Worm (Caenorhabditis elegans) whole organism, early embryonic: ENCODE results near the gene srt-27.

ENCODE experiments used
- B0310.2 ChIP-seq: sonication (generic microtip); optimal IDR thresholded peaks from 2 replicates; lab custom pipeline; 2016; ENCODE audit warnings: mild to moderate bottlenecking, missing genetic modification characterization, missing compliant biosample characterization
- F13C5.2 ChIP-seq: sonication (generic microtip); optimal IDR thresholded peaks from 2 replicates; lab custom pipeline; 2017; ENCODE audit warnings: mild to moderate bottlenecking, missing genetic modification characterization, inconsistent platforms, missing compliant biosample characterization
- aly-1 ChIP-seq: sonication (generic microtip); optimal IDR thresholded peaks from 2 replicates; lab custom pipeline; 2016; ENCODE audit warnings: missing genetic modification characterization, missing compliant biosample characterization
- ama-1 ChIP-seq: fragments of 150-350 bp; optimal IDR thresholded peaks from 2 replicates; lab custom pipeline; 2014
- ceh-13 ChIP-seq: fragments of 200-800 bp; sonication (Bioruptor generic); optimal IDR thresholded peaks from 2 replicates; lab custom pipeline; 2018; ENCODE audit warnings: mild to moderate bottlenecking, missing genetic modification characterization, missing compliant biosample characterization
- ceh-36 ChIP-seq: sonication (generic microtip); optimal IDR thresholded peaks from 2 replicates; lab custom pipeline; 2016; ENCODE audit warnings: missing genetic modification characterization, inconsistent platforms, missing compliant biosample characterization
- ets-7 ChIP-seq: sonication (generic microtip); optimal IDR thresholded peaks from 2 replicates; lab custom pipeline; 2016; ENCODE audit warnings: missing genotype, missing genetic modification characterization, missing compliant biosample characterization
- flt-1 ChIP-seq: fragments of 200-800 bp; sonication (Bioruptor generic); IDR thresholded peaks from 2 replicates; pipeline ENCODE4 v1.3.6; 2022; ENCODE audit warnings: missing genetic modification characterization, missing compliant biosample characterization
- hmbx-1 ChIP-seq: sonication (generic microtip); optimal IDR thresholded peaks from 2 replicates; lab custom pipeline; 2016; ENCODE audit warnings: mild to moderate bottlenecking, missing genetic modification characterization, missing compliant biosample characterization
- hmg-4 ChIP-seq: fragments of 200-800 bp; sonication (Bioruptor generic); optimal IDR thresholded peaks from 2 replicates; lab custom pipeline; 2018; ENCODE audit warnings: mild to moderate bottlenecking, missing genetic modification characterization, missing compliant biosample characterization
- hnd-1 ChIP-seq: sonication (generic microtip); optimal IDR thresholded peaks from 2 replicates; lab custom pipeline; 2016; ENCODE audit warnings: missing genetic modification characterization, missing compliant biosample characterization
- pes-1 ChIP-seq: fragments of 200-800 bp; sonication (Bioruptor generic); IDR thresholded peaks from 2 replicates; pipeline ENCODE4 v1.3.6; 2022; ENCODE audit warnings: missing genetic modification reagents, missing genetic modification characterization, missing compliant biosample characterization
- scrt-1 ChIP-seq: fragments of 200-800 bp; sonication (Bioruptor generic); IDR thresholded peaks from 2 replicates; pipeline ENCODE4 v1.3.6; 2022; ENCODE audit warnings: missing genetic modification characterization, missing compliant biosample characterization
- sea-1 ChIP-seq: fragments of 200-800 bp; sonication (Bioruptor generic); conservative IDR thresholded peaks from 2 replicates; pipeline ENCODE4 v1.3.6; 2022; ENCODE audit warnings: missing genetic modification characterization, missing compliant biosample characterization
- tbx-11 ChIP-seq: fragments of 200-800 bp; sonication (Bioruptor generic); IDR thresholded peaks from 2 replicates; pipeline ENCODE4 v1.3.6; 2022; ENCODE audit warnings: missing genetic modification characterization, missing compliant biosample characterization
- tbx-37 ChIP-seq: fragments of 200-800 bp; sonication (Bioruptor generic); conservative IDR thresholded peaks from 2 replicates; pipeline ENCODE4 v1.3.6; 2022; ENCODE audit warnings: missing genetic modification reagents, missing genetic modification characterization, missing compliant biosample characterization
- tra-4 ChIP-seq: sonication (generic microtip); optimal IDR thresholded peaks from 2 replicates; lab custom pipeline; 2017; ENCODE audit warnings: missing genetic modification characterization, missing compliant biosample characterization

srt-27 gene

DNA sequence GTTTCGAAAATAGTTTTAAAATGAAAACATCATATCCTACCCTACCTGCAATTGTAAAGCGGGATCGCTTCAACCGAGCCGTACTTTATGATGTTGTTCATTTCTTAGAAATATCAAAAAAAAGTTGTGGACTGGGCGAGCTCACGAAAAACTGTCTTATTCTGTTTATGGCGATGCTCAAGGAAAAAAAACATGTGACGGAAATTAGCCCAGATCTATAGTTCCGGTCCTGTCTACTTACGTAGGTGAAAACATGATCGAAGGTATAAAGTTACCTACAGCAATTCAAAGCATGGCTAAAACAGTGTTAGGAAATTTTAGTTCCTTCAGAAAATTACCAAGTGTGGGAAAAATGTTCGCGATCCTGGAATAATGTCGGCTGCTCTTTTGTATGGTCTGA lies at the start of gene srt-27:
srt-27 (minus strand) TSS at position 101 of the 400 bp plus-strand sequence.
- TF ChIP-seq tra-4 (no peak), flt-1 (GFP tag; lab: Robert Waterston, UW) (no peak), hmbx-1 (tag; lab: Kevin White, UChicago) (no peak), hmg-4 (GFP tag; lab: Kevin White, UChicago) (no peak), pes-1 (GFP tag; lab: Robert Waterston, UW) (no peak), ceh-36 (tag; lab: Kevin White, UChicago) (no peak), F13C5.2 (no peak), ama-1 (lab: Kevin White, UChicago) (no peak), ets-7 (no peak), ceh-13 (GFP tag; lab: Kevin White, UChicago) (no peak), tbx-11 (GFP tag; lab: Robert Waterston, UW) (no peak), B0310.2 (no peak), hnd-1 (tag; lab: Kevin White, UChicago) (no peak), tbx-37 (GFP tag; lab: Robert Waterston, UW) (no peak), sea-1 (GFP tag; lab: Robert Waterston, UW) (no peak), aly-1 (tag; lab: Kevin White, UChicago) (no peak), scrt-1 (GFP tag; lab: Robert Waterston, UW) (no peak)

DNA sequence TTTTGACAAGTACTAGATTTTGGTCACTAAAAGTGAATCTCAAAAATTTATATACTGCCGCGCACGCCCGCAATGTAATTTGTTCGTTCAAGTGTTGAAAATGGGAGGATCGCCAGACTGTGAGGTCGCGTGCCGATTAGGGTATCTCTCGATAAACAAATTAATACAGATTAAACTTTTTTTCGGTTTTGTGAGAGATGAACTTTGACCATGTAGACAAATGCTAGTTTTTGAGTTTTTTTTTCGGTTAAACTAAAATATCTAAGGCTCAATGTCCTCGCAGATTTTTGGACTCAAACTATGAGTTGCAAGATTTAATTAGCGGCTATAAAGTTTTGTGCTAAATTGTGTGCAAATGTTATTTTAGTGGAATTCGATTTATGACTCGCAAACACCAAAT lies 49.1 kb upstream of the srt-27 start, which contains the start of gene dhs-15:
dhs-15 (minus strand) TSS at position 101 of the 400 bp plus-strand sequence.
- TF ChIP-seq hnd-1 (tag; lab: Kevin White, UChicago), result no peak
- TF ChIP-seq B0310.2, result no peak
- no peak for TF ChIP-seq tbx-11 (GFP tag; lab: Robert Waterston, UW)
- TF ChIP-seq ceh-36 (tag; lab: Kevin White, UChicago), result no peak
- TF ChIP-seq hmg-4 (GFP tag; lab: Kevin White, UChicago), result no peak
- no peak for TF ChIP-seq aly-1 (tag; lab: Kevin White, UChicago)
- TF ChIP-seq hmbx-1 (tag; lab: Kevin White, UChicago), result no peak
- no peak for TF ChIP-seq sea-1 (GFP tag; lab: Robert Waterston, UW)
- no peak for TF ChIP-seq pes-1 (GFP tag; lab: Robert Waterston, UW)
- TF ChIP-seq flt-1 (GFP tag; lab: Robert Waterston, UW), result no peak
- TF ChIP-seq tra-4, result no peak

DNA sequence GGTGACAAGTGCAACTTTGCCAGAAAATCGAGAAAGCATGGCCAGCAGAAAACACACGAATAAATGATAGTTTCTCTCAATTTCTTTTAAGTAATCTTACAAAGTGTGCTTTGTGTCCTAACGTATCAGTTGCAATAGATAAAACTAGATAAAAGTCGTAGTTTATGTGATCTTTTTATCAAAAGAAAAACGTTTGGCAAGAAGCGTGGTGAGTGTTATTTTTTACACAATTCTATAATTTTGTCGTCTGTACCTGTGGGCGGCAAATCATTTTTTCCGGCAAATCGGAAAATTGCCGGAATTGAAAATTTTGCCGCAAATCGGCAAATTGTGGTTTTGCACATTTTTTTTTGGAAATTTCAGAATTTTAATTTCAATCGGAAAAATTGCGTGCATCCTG lies 46.8 kb upstream of the srt-27 start, which contains the start of gene R05D8.9:
R05D8.9 (minus strand) TSS at position 101 of the 400 bp plus-strand sequence.
- TF ChIP-seq hmbx-1 (tag; lab: Kevin White, UChicago) (no peak), aly-1 (tag; lab: Kevin White, UChicago) (no peak), tbx-37 (GFP tag; lab: Robert Waterston, UW) (no peak), flt-1 (GFP tag; lab: Robert Waterston, UW) (no peak), scrt-1 (GFP tag; lab: Robert Waterston, UW) (no peak), hmg-4 (GFP tag; lab: Kevin White, UChicago) (no peak), F13C5.2 (no peak), sea-1 (GFP tag; lab: Robert Waterston, UW) (no peak), ets-7 (no peak), hnd-1 (tag; lab: Kevin White, UChicago) (no peak), tra-4 (no peak), tbx-11 (GFP tag; lab: Robert Waterston, UW) (no peak), B0310.2 (no peak), pes-1 (GFP tag; lab: Robert Waterston, UW) (no peak), ama-1 (lab: Kevin White, UChicago) (no peak), ceh-36 (tag; lab: Kevin White, UChicago) (no peak), ceh-13 (GFP tag; lab: Kevin White, UChicago) (no peak)

DNA sequence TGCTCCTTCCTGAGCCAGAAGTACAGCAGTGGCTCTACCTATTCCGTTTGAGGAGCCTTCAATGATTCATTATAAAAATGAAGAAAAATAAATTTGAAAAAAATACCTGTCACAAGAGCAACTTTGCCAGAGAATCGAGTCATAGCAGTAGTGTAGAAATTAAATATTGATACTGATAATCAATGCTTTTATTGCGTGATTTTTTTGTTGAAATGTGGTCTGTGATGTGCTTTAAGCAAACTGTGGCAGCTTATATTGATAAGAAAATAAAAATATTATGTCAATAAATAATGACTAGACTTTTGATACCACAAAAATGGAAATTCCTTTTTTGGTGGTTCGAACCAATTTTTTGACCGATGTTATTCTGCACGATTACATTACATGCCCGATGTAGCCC lies 44.4 kb upstream of the srt-27 start, which contains the start of gene dhs-14:
dhs-14 (minus strand) TSS at position 149 of the 400 bp plus-strand sequence.
- TF ChIP-seq hmg-4 (GFP tag; lab: Kevin White, UChicago), result no peak
- no peak for TF ChIP-seq hnd-1 (tag; lab: Kevin White, UChicago)
- no peak for TF ChIP-seq ets-7
- TF ChIP-seq ceh-13 (GFP tag; lab: Kevin White, UChicago), result no peak
- no peak for TF ChIP-seq hmbx-1 (tag; lab: Kevin White, UChicago)
- no peak for TF ChIP-seq sea-1 (GFP tag; lab: Robert Waterston, UW)
- TF ChIP-seq F13C5.2, result no peak
- no peak for TF ChIP-seq flt-1 (GFP tag; lab: Robert Waterston, UW)
- TF ChIP-seq pes-1 (GFP tag; lab: Robert Waterston, UW), result no peak
- no peak for TF ChIP-seq scrt-1 (GFP tag; lab: Robert Waterston, UW)
- TF ChIP-seq aly-1 (tag; lab: Kevin White, UChicago), result no peak
- TF ChIP-seq B0310.2, result no peak
- TF ChIP-seq ceh-36 (tag; lab: Kevin White, UChicago), result no peak

DNA sequence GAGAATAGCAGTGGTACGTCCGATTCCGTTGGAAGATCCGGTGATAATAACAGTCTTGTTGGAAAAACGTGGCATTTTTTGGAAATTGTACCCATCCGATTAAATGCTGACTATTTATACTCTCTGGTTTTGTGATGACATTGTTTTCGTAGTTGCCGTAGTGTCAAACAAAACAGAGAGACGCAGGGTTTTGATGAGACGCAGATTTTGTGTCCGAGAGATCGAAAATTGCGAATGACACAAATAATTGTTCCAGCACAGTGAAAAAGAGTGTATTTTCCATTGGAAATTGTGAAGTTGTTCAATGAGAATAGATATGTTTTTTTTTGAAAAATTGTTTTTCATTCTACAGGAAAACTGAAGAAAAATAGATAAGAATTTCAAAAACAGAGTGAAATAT lies 42.4 kb upstream of the srt-27 start, which contains the start of gene R05D8.7:
R05D8.7 (minus strand) TSS at position 104 of the 400 bp plus-strand sequence.
- TF ChIP-seq scrt-1 (GFP tag; lab: Robert Waterston, UW) (no peak), tra-4 (no peak), tbx-11 (GFP tag; lab: Robert Waterston, UW) (no peak), hnd-1 (tag; lab: Kevin White, UChicago) (no peak), hmbx-1 (tag; lab: Kevin White, UChicago) (no peak), ceh-13 (GFP tag; lab: Kevin White, UChicago) (no peak), ets-7 (no peak), ama-1 (lab: Kevin White, UChicago) (no peak), ceh-36 (tag; lab: Kevin White, UChicago) (no peak), hmg-4 (GFP tag; lab: Kevin White, UChicago) (no peak), pes-1 (GFP tag; lab: Robert Waterston, UW) (no peak), aly-1 (tag; lab: Kevin White, UChicago) (no peak), B0310.2 (no peak), sea-1 (GFP tag; lab: Robert Waterston, UW) (no peak), F13C5.2 (no peak), tbx-37 (GFP tag; lab: Robert Waterston, UW) (no peak), flt-1 (GFP tag; lab: Robert Waterston, UW) (no peak)

DNA sequence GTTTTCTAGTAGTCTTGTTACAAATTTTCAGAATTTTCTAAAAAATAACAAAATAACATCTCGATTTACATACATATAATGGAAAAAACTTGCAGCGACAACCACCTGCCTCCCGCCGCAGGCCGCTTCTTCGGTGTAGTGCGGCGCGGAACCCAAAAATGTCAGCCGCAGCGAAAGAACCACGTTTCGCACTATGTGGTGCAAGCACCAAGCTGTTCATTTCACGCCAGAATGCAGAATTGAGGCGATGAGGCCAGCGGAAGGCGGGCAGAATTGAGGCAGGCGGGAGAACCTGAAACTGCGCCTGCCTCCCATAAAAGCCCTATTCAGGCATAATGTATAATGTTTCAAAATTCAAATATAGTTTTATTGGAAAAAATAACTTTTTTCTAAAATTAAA lies 40.8 kb upstream of the srt-27 start:
- no peak for TF ChIP-seq aly-1 (tag; lab: Kevin White, UChicago)
- TF ChIP-seq ama-1 (lab: Kevin White, UChicago), result no peak
- 0 out of 2 replicates have a peak, but pooled peaks have one; percentile 35 for TF ChIP-seq tbx-11 (GFP tag; lab: Robert Waterston, UW)
